Fruit fly (Drosophila melanogaster) whole organism, embryonic: ENCODE results near the gene moody.

Experiments
- ATbp ChIP-seq: fragments of 200-800 bp; sonication (Bioruptor generic); optimal IDR thresholded peaks from 2 replicates; lab custom pipeline; 2017; ENCODE audit warnings: missing biosample characterization, mild to moderate bottlenecking, missing genetic modification characterization, missing genetic modification reagents
- Antp ChIP-seq: fragments of 200-800 bp; sonication (Bioruptor generic); optimal IDR thresholded peaks from 3 replicates; lab custom pipeline; 2016; ENCODE audit warnings: missing biosample characterization, missing genetic modification characterization
- Awh ChIP-seq: fragments of 200-800 bp; sonication (Bioruptor generic); IDR thresholded peaks from 2 replicates; pipeline ENCODE4, ENCODE4 v1.3.6; 2022; ENCODE audit warnings: missing biosample characterization, missing genetic modification characterization
- B-H1 ChIP-seq: fragments of 200-800 bp; sonication (Bioruptor generic); IDR thresholded peaks from 3 replicates; pipeline ENCODE4 v1.3.6; 2022; ENCODE audit warnings: missing biosample characterization, missing genetic modification characterization
- CG10431 ChIP-seq: fragments of 200-800 bp; sonication (Bioruptor generic); optimal IDR thresholded peaks from 3 replicates; lab custom pipeline; 2018; ENCODE audit warnings: missing biosample characterization, mild to moderate bottlenecking, missing genetic modification characterization
- CG11456 ChIP-seq: fragments of 200-800 bp; sonication (Bioruptor generic); IDR thresholded peaks from 3 replicates; pipeline ENCODE4 v1.3.6; 2022; ENCODE audit warnings: missing biosample characterization, missing genetic modification characterization
- CG14441 ChIP-seq: fragments of 200-800 bp; sonication (Bioruptor generic); IDR thresholded peaks from 2 replicates; pipeline ENCODE4 v1.3.6; 2022; ENCODE audit warnings: missing biosample characterization, missing genetic modification characterization
- CG15073 ChIP-seq: fragments of 200-800 bp; sonication (Bioruptor generic); optimal IDR thresholded peaks from 2 replicates; lab custom pipeline; 2016; ENCODE audit warnings: missing biosample characterization, missing genetic modification characterization
- CG15479 ChIP-seq: fragments of 200-800 bp; sonication (Bioruptor generic); optimal IDR thresholded peaks from 3 replicates; lab custom pipeline; 2019; ENCODE audit warnings: missing biosample characterization, mild to moderate bottlenecking, missing genetic modification characterization, moderate library complexity
- CG17359 ChIP-seq: fragments of 200-800 bp; sonication (Bioruptor generic); optimal IDR thresholded peaks from 3 replicates; lab custom pipeline; 2018; ENCODE audit warnings: missing biosample characterization, mild to moderate bottlenecking, missing genetic modification characterization, moderate library complexity
- CG17385 ChIP-seq: fragments of 200-800 bp; sonication (Bioruptor generic); optimal IDR thresholded peaks from 3 replicates; lab custom pipeline; 2018; ENCODE audit warnings: missing biosample characterization, mild to moderate bottlenecking, missing genetic modification characterization
- CG31365 ChIP-seq: fragments of 200-800 bp; sonication (Bioruptor generic); optimal IDR thresholded peaks from 2 replicates; lab custom pipeline; 2018; ENCODE audit warnings: missing biosample characterization, mild to moderate bottlenecking, missing genetic modification characterization
- CG34376 ChIP-seq: fragments of 200-800 bp; sonication (Bioruptor generic); optimal IDR thresholded peaks from 2 replicates; lab custom pipeline; 2018; ENCODE audit warnings: missing biosample characterization, mild to moderate bottlenecking, missing genetic modification characterization
- CG3838 ChIP-seq: fragments of 200-800 bp; sonication (Bioruptor generic); optimal IDR thresholded peaks from 3 replicates; lab custom pipeline; 2016; ENCODE audit warnings: missing biosample characterization, missing genetic modification characterization
- CG4707 ChIP-seq: fragments of 200-800 bp; sonication (Bioruptor generic); optimal IDR thresholded peaks from 2 replicates; lab custom pipeline; 2018; ENCODE audit warnings: missing biosample characterization, mild to moderate bottlenecking, missing genetic modification characterization, moderate library complexity
- CG6175 ChIP-seq: fragments of 200-800 bp; sonication (Bioruptor generic); IDR thresholded peaks from 3 replicates; pipeline ENCODE4 v1.3.6; 2022; ENCODE audit warnings: missing biosample characterization, missing genetic modification characterization
- CG6791 ChIP-seq: fragments of 200-800 bp; sonication (Bioruptor generic); IDR thresholded peaks from 3 replicates; pipeline ENCODE4 v1.3.6; 2022; ENCODE audit warnings: missing biosample characterization, missing genetic modification characterization; ENCODE audit not compliant: partially characterized antibody
- CG8924 ChIP-seq: fragments of 200-800 bp; optimal IDR thresholded peaks from 3 replicates; lab custom pipeline; 2019; ENCODE audit warnings: missing biosample characterization, mild to moderate bottlenecking, missing genetic modification characterization, moderate library complexity
- D19A ChIP-seq: fragments of 200-800 bp; optimal IDR thresholded peaks from 3 replicates; lab custom pipeline; 2019; ENCODE audit warnings: missing biosample characterization, mild to moderate bottlenecking, missing genetic modification characterization, moderate library complexity
- D19B ChIP-seq: fragments of 200-800 bp; sonication (Bioruptor generic); optimal IDR thresholded peaks from 2 replicates; lab custom pipeline; 2017; ENCODE audit warnings: missing biosample characterization, mild to moderate bottlenecking, missing genetic modification characterization
- Dbx ChIP-seq: fragments of 200-800 bp; sonication (Bioruptor generic); IDR thresholded peaks from 3 replicates; pipeline ENCODE4 v1.3.6; 2022; ENCODE audit warnings: missing biosample characterization, missing genetic modification characterization
- HLH4C ChIP-seq: fragments of 200-800 bp; sonication (Bioruptor generic); IDR thresholded peaks from 3 replicates; pipeline ENCODE4 v1.3.6; 2022; ENCODE audit warnings: missing biosample characterization, missing genetic modification characterization; ENCODE audit not compliant: partially characterized antibody
- Hey ChIP-seq: fragments of 200-800 bp; sonication (Bioruptor generic); optimal IDR thresholded peaks from 3 replicates; lab custom pipeline; 2018; ENCODE audit warnings: missing biosample characterization, mild to moderate bottlenecking, missing genetic modification characterization
- Hmx ChIP-seq: fragments of 200-800 bp; sonication (Bioruptor generic); optimal IDR thresholded peaks from 2 replicates; lab custom pipeline; 2016; ENCODE audit warnings: missing biosample characterization, missing genetic modification characterization
- Lpt ChIP-seq: fragments of >200 bp; optimal IDR thresholded peaks from 2 replicates; lab custom pipeline; 2018; ENCODE audit warnings: missing biosample characterization, missing genetic modification characterization
- Meics ChIP-seq: fragments of 200-800 bp; sonication (Bioruptor generic); optimal IDR thresholded peaks from 2 replicates; lab custom pipeline; 2017; ENCODE audit warnings: missing biosample characterization, mild to moderate bottlenecking, missing genetic modification characterization
- NfI ChIP-seq: fragments of 200-800 bp; sonication (Bioruptor generic); optimal IDR thresholded peaks from 3 replicates; lab custom pipeline; 2018; ENCODE audit warnings: missing biosample characterization, mild to moderate bottlenecking, missing genetic modification characterization, moderate library complexity
- Rfx ChIP-seq: fragments of 200-800 bp; sonication (Bioruptor generic); IDR thresholded peaks from 2 replicates; pipeline ENCODE4 v1.3.6; 2022; ENCODE audit warnings: missing biosample characterization, missing genetic modification characterization
- Rx ChIP-seq: fragments of 200-800 bp; sonication (Bioruptor generic); IDR thresholded peaks from 2 replicates; pipeline ENCODE4 v1.3.6; 2022; ENCODE audit warnings: missing biosample characterization, missing genetic modification characterization
- Scr ChIP-seq: fragments of 200-800 bp; sonication (Bioruptor generic); IDR thresholded peaks from 2 replicates; pipeline ENCODE4 v1.3.6; 2022; ENCODE audit warnings: missing biosample characterization, missing genetic modification characterization; ENCODE audit not compliant: partially characterized antibody
- Side ChIP-seq: fragments of 200-800 bp; sonication (Bioruptor generic); optimal IDR thresholded peaks from 2 replicates; lab custom pipeline; 2016; ENCODE audit warnings: missing biosample characterization, missing genetic modification characterization
- az2 ChIP-seq: fragments of 200-800 bp; sonication (Bioruptor generic); optimal IDR thresholded peaks from 3 replicates; lab custom pipeline; 2016; ENCODE audit warnings: missing biosample characterization, missing genetic modification characterization
- cg ChIP-seq: fragments of 200-800 bp; sonication (Bioruptor generic); optimal IDR thresholded peaks from 3 replicates; lab custom pipeline; 2019; ENCODE audit warnings: missing biosample characterization, mild to moderate bottlenecking, missing genetic modification characterization, moderate library complexity
- chinmo ChIP-seq: fragments of 200-800 bp; sonication (Bioruptor generic); IDR thresholded peaks from 4 replicates; pipeline ENCODE4 v1.3.6; 2022; ENCODE audit warnings: missing biosample characterization, missing genetic modification characterization; ENCODE audit not compliant: partially characterized antibody
- crp ChIP-seq, 2 experiments: fragments of 200-800 bp; sonication (Bioruptor generic); optimal IDR thresholded peaks; 2 replicates in 1 of 2; 3 replicates in 1 of 2; lab custom pipeline; 2017; ENCODE audit warnings: missing biosample characterization in 2 of 2, missing genetic modification characterization in 2 of 2, mild to moderate bottlenecking in 1 of 2, moderate library complexity in 1 of 2
- da ChIP-seq: fragments of 200-800 bp; sonication (Bioruptor generic); optimal IDR thresholded peaks from 2 replicates; lab custom pipeline; 2016; ENCODE audit warnings: missing biosample characterization, missing genetic modification characterization
- dm ChIP-seq: fragments of 200-800 bp; sonication (Bioruptor generic); optimal IDR thresholded peaks from 3 replicates; lab custom pipeline; 2016; ENCODE audit warnings: missing biosample characterization, missing genetic modification characterization
- dmrt11E ChIP-seq: fragments of 200-800 bp; sonication (Bioruptor generic); optimal IDR thresholded peaks from 3 replicates; lab custom pipeline; 2018; ENCODE audit warnings: missing biosample characterization, mild to moderate bottlenecking, missing genetic modification characterization, moderate library complexity
- gt ChIP-seq: fragments of 200-800 bp; sonication (Bioruptor generic); IDR thresholded peaks from 2 replicates; pipeline ENCODE4 v1.3.6; 2022; ENCODE audit warnings: missing biosample characterization, missing genetic modification characterization
- ham ChIP-seq: fragments of 200-800 bp; sonication (Bioruptor generic); IDR thresholded peaks from 2 replicates; pipeline ENCODE4 v1.3.6; 2022; ENCODE audit warnings: missing biosample characterization, missing genetic modification characterization
- mirr ChIP-seq: fragments of 200-800 bp; sonication (Bioruptor generic); optimal IDR thresholded peaks from 3 replicates; lab custom pipeline; 2018; ENCODE audit warnings: missing biosample characterization, mild to moderate bottlenecking, missing genetic modification characterization
- nom ChIP-seq: fragments of 200-800 bp; sonication (Bioruptor generic); optimal IDR thresholded peaks from 2 replicates; lab custom pipeline; 2017; ENCODE audit warnings: missing biosample characterization, missing genetic modification characterization, mild to moderate bottlenecking, moderate library complexity, missing genetic modification reagents
- p53 ChIP-seq: fragments of 200-800 bp; sonication (Bioruptor generic); optimal IDR thresholded peaks from 2 replicates; lab custom pipeline; 2016; ENCODE audit warnings: missing biosample characterization, missing genetic modification characterization
- ro ChIP-seq: fragments of 200-800 bp; sonication (Bioruptor generic); IDR thresholded peaks from 2 replicates; pipeline ENCODE4 v1.3.6; 2022; ENCODE audit warnings: missing biosample characterization, missing genetic modification characterization
- seq ChIP-seq: fragments of 200-800 bp; sonication (Bioruptor generic); IDR thresholded peaks from 2 replicates; pipeline ENCODE4 v1.3.6; 2022; ENCODE audit warnings: missing biosample characterization, missing genetic modification characterization
- sna ChIP-seq: fragments of 200-800 bp; sonication (Bioruptor generic); IDR thresholded peaks from 2 replicates; pipeline ENCODE4 v1.3.6; 2022; ENCODE audit warnings: missing biosample characterization, missing genetic modification characterization; ENCODE audit not compliant: partially characterized antibody
- sqz ChIP-seq: fragments of 200-800 bp; sonication (Bioruptor generic); optimal IDR thresholded peaks from 3 replicates; lab custom pipeline; 2018; ENCODE audit warnings: missing biosample characterization, mild to moderate bottlenecking, missing genetic modification characterization
- stc ChIP-seq: fragments of 200-800 bp; sonication (Bioruptor generic); IDR thresholded peaks from 2 replicates; pipeline ENCODE4 v1.3.6; 2022; ENCODE audit warnings: missing biosample characterization, missing genetic modification characterization
- sug ChIP-seq: fragments of 200-800 bp; optimal IDR thresholded peaks from 2 replicates; lab custom pipeline; 2019; ENCODE audit warnings: missing biosample characterization, mild to moderate bottlenecking, missing genetic modification characterization, moderate library complexity

The moody gene

dm6 chrX:2041312-2041918 lies 8.5 kb downstream of the moody start, which contains the start of gene CG4313 (continued):
- TF ChIP-seq az2 (GFP tag; lab: Kevin White, UChicago) (peak; percentile 59), CG34376 (GFP tag; lab: Kevin White, UChicago) (peak; percentile 68), B-H1 (peak; percentile 37; the same call in 2 of the 3 replicates), ham (GFP tag; lab: Robert Waterston, UW) (no peak), Meics (GFP tag; lab: Kevin White, UChicago) (peak; percentile 73), ATbp (GFP tag; lab: Kevin White, UChicago) (no peak), sug (tag; lab: Kevin White, UChicago) (peak; percentile 76), Rfx (GFP tag; lab: Robert Waterston, UW) (peak; percentile 85), CG11456 (GFP tag; lab: Robert Waterston, UW) (peak; percentile 67; the same call in 2 of the 3 replicates), CG6175 (no peak), Lpt (GFP tag; lab: Kevin White, UChicago) (no peak), D19B (GFP tag; lab: Kevin White, UChicago) (peak; percentile 35), seq (GFP tag; lab: Robert Waterston, UW) (peak; percentile 30; the same call in 1 of the 2 replicates), p53 (GFP tag; lab: Kevin White, UChicago) (peak; percentile 69), CG10431 (no peak), Hmx (GFP tag; lab: Kevin White, UChicago) (peak; percentile 7), mirr (GFP tag; lab: Kevin White, UChicago) (peak; percentile 45), da (GFP tag; lab: Kevin White, UChicago) (peak; percentile 20), NfI (GFP tag; lab: Kevin White, UChicago) (peak; percentile 58), stc (GFP tag; lab: Robert Waterston, UW) (no peak), Antp (peak; percentile 75), dmrt11E (peak; percentile 69), CG6791 (GFP tag; lab: Robert Waterston, UW) (peak; percentile 74), ro (GFP tag; lab: Robert Waterston, UW) (no peak), Dbx (GFP tag; lab: Robert Waterston, UW) (peak; percentile 82), CG15479 (no peak), D19A (tag; lab: Kevin White, UChicago) (peak; percentile 46), sqz (GFP tag; lab: Kevin White, UChicago) (peak; percentile 8), sna (peak; percentile 83), Rx (peak; percentile 29; the same call in 1 of the 2 replicates), dm (GFP tag; lab: Kevin White, UChicago) (peak; percentile 51), chinmo (peak; percentile 41; the same call in 1 of the 4 replicates), cg (GFP tag; lab: Kevin White, UChicago) (no peak), crp (GFP tag; optimal IDR thresholded peaks at IDR 0.05; lab: Kevin White, UChicago) (peak in 1 of 2 experiments; percentile 10), Side (peak; percentile 61), Awh (GFP tag; lab: Robert Waterston, UW) (no peak), HLH4C (peak; percentile 82), CG3838 (GFP tag; lab: Kevin White, UChicago) (no peak), CG14441 (peak; percentile 48; the same call in 1 of the 2 replicates), Scr (GFP tag; lab: Robert Waterston, UW) (peak; percentile 94), CG17359 (tag; lab: Kevin White, UChicago) (peak; percentile 31), nom (no peak), CG8924 (tag; lab: Kevin White, UChicago) (peak; percentile 70), Hey (tag; lab: Kevin White, UChicago) (no peak), CG4707 (GFP tag; lab: Kevin White, UChicago) (peak; percentile 31), CG15073 (GFP tag; lab: Kevin White, UChicago) (no peak), CG31365 (tag; lab: Kevin White, UChicago) (no peak), gt (0 out of 2 replicates have a peak, but pooled peaks have one; percentile 54), CG17385 (GFP tag; lab: Kevin White, UChicago) (peak; percentile 44)
